Fruit fly (Drosophila melanogaster) whole organism, wandering third instar larva: Measurements from ENCODE around the gene Eo.

Experiments
- Abd-B ChIP-seq: fragments of >200 bp; optimal IDR thresholded peaks from 2 replicates; lab custom pipeline; 2017; ENCODE audit warnings: missing biosample characterization, missing genetic modification characterization
- Dfd ChIP-seq: fragments of >200 bp; optimal IDR thresholded peaks from 2 replicates; lab custom pipeline; 2017; ENCODE audit warnings: missing biosample characterization, missing genetic modification characterization
- Mio ChIP-seq: sonication (Bioruptor generic); optimal IDR thresholded peaks from 2 replicates; lab custom pipeline; 2016; ENCODE audit warnings: missing biosample characterization, missing genetic modification characterization
- OdsH ChIP-seq: fragments of 200-800 bp; sonication (Bioruptor generic); optimal IDR thresholded peaks from 2 replicates; lab custom pipeline; 2016; ENCODE audit warnings: missing biosample characterization, mild to moderate bottlenecking, missing genetic modification characterization
- Sp1 ChIP-seq: fragments of 200-800 bp; sonication (Bioruptor generic); optimal IDR thresholded peaks from 3 replicates; lab custom pipeline; 2019; ENCODE audit warnings: missing biosample characterization, mild to moderate bottlenecking, missing genetic modification characterization, moderate library complexity
- ey ChIP-seq: fragments of 200-800 bp; sonication (Bioruptor generic); optimal IDR thresholded peaks from 2 replicates; lab custom pipeline; 2016; ENCODE audit warnings: missing biosample characterization, missing genetic modification characterization
- pan ChIP-seq: fragments of >200 bp; optimal IDR thresholded peaks from 2 replicates; lab custom pipeline; 2017

DNA sequence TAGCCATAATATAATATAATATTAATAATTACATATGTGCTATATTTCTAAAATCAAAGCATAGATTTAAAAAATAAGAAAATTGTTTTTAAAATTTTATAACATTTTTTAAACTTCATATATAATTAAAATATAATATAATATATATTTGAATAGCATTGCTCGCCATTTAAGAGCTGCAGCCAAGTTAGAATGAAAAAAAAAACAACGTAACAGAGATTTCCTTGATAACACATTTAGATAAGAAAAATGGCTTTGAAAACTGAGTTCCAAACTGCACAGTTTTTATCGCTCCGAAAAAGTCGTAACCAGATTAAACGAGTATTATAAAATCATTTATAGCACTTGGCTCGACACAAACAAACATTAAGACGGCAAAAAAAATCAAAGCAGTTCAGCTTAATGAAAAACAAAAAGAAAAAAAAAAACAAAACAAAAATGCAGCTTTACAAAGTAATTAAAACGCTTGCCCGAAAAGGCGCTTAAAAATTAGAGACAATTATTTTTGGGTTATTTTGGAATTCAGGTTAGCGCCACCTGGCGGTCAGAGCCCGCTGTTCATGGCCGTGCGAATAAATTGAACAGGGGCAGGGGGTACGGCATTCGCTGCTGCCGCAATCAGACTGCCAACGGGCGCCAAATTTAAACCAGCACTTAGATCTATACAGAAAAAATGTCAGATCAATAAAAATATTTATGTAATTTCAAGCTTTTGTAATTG, 8.8 kb downstream of the Eo start, which contains the start of gene fiz:
- no peak for TF ChIP-seq pan
- no peak for TF ChIP-seq ey (GFP tag; lab: Kevin White, UChicago)
- TF ChIP-seq OdsH (GFP tag; lab: Kevin White, UChicago): no peak
- no peak for TF ChIP-seq Abd-B (GFP tag; lab: Kevin White, UChicago)
- TF ChIP-seq Dfd (GFP tag; lab: Kevin White, UChicago): no peak
- no peak for TF ChIP-seq Mio
- no peak for TF ChIP-seq Sp1 (GFP tag; lab: Kevin White, UChicago)
